Worm (Caenorhabditis elegans) whole organism, L2 larva: ENCODE measurements around the gene B0457.4.

ENCODE experiments used
- Y55F3AM.14 ChIP-seq: fragments of 200-800 bp; sonication (Bioruptor generic); optimal IDR thresholded peaks from 2 replicates; lab custom pipeline; 2018; ENCODE audit warnings: mild to moderate bottlenecking, missing genetic modification characterization, missing compliant biosample characterization
- aly-2 ChIP-seq: fragments of 150-350 bp; optimal IDR thresholded peaks from 2 replicates; lab custom pipeline; 2014; ENCODE audit warnings: missing biosample characterization, missing genetic modification characterization
- ceh-16 ChIP-seq: fragments of 150-350 bp; optimal IDR thresholded peaks from 2 replicates; lab custom pipeline; 2014; ENCODE audit warnings: missing biosample characterization, missing genetic modification characterization
- fos-1 ChIP-seq: fragments of 150-350 bp; optimal IDR thresholded peaks from 2 replicates; lab custom pipeline; 2014; ENCODE audit warnings: missing biosample characterization, missing genetic modification characterization
- lin-11 ChIP-seq: fragments of 150-350 bp; sonication (generic microtip); optimal IDR thresholded peaks from 2 replicates; lab custom pipeline; 2014; ENCODE audit warnings: missing biosample characterization, missing genetic modification characterization, inconsistent platforms, mixed read lengths
- lin-13 ChIP-seq: fragments of 150-350 bp; optimal IDR thresholded peaks from 2 replicates; lab custom pipeline; 2014; ENCODE audit warnings: missing biosample characterization, missing genetic modification reagents, missing genetic modification characterization
- mdl-1 ChIP-seq, 2 experiments: fragments of 150-350 bp in 1 of 2; sonication (generic microtip) in 1 of 2; optimal IDR thresholded peaks; 2 replicates each; lab custom pipeline; 2017; ENCODE audit warnings: missing biosample characterization in 2 of 2, missing genetic modification characterization in 2 of 2
- nhr-10 ChIP-seq: sonication (generic microtip); optimal IDR thresholded peaks from 2 replicates; lab custom pipeline; 2017; ENCODE audit warnings: missing biosample characterization, missing genetic modification characterization
- nhr-12 ChIP-seq: fragments of 150-350 bp; optimal IDR thresholded peaks from 2 replicates; lab custom pipeline; 2014; ENCODE audit warnings: missing biosample characterization, missing genetic modification characterization
- nhr-237 ChIP-seq: fragments of 150-350 bp; optimal IDR thresholded peaks from 2 replicates; lab custom pipeline; 2014; ENCODE audit warnings: missing biosample characterization, missing genetic modification characterization
- unc-55 ChIP-seq: fragments of 150-350 bp; sonication (generic microtip); optimal IDR thresholded peaks from 3 replicates; lab custom pipeline; 2014; ENCODE audit warnings: missing biosample characterization, missing genetic modification reagents, missing genetic modification characterization
- zag-1 ChIP-seq: fragments of 150-350 bp; optimal IDR thresholded peaks from 2 replicates; lab custom pipeline; 2014; ENCODE audit warnings: missing biosample characterization, missing genetic modification characterization
- ztf-11 ChIP-seq: sonication (generic microtip); optimal IDR thresholded peaks from 2 replicates; lab custom pipeline; 2017; ENCODE audit warnings: missing biosample characterization, missing genetic modification characterization

DNA sequence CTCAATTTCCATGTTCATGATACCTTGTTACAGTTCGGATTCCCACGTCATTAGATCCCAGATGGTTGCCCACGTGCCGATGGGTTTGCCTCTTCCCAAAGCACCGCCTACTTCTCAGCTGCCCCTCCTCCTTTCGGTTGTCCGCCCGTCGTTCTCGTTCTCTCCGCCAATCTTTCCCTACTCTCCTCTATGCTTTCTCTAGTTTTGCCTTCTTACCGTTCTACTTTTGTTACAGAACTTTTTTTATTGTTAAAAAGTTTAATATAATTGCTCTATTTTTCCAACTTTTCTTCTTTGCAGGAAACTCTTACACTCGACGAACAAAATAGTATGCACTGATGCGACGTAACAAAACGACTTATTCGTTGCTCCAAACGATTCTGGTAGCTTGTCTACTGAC, 15.3 kb downstream of the B0457.4 start, which contains the start of gene lat-1:
- TF ChIP-seq unc-55, result no peak
- TF ChIP-seq ztf-11, result no peak
- TF ChIP-seq zag-1 (tag; lab: Kevin White, UChicago), result no peak
- TF ChIP-seq lin-11 (tag; lab: Kevin White, UChicago), result no peak
- TF ChIP-seq nhr-10 (tag; lab: Kevin White, UChicago), result no peak
- no peak for TF ChIP-seq mdl-1 (tag; optimal IDR thresholded peaks at IDR 0.05; lab: Kevin White, UChicago)
- TF ChIP-seq ceh-16 (tag; lab: Kevin White, UChicago), result no peak
- no peak for TF ChIP-seq nhr-12 (tag; lab: Kevin White, UChicago)
- TF ChIP-seq Y55F3AM.14 (GFP tag; lab: Kevin White, UChicago), result no peak
- no peak for TF ChIP-seq lin-13
- no peak for TF ChIP-seq fos-1 (tag; lab: Kevin White, UChicago)
- TF ChIP-seq nhr-237 (tag; lab: Kevin White, UChicago), result no peak
- TF ChIP-seq aly-2 (tag; lab: Kevin White, UChicago), result no peak
